Worm (Caenorhabditis elegans): ENCODE measurements around the gene ptr-18.

ptr-18 gene

ce11 chrII:12978658-12979057, 13.3 kb downstream of the ptr-18 start:
- no peak for TF ChIP-seq aptf-2 (GFP tag; conservative IDR thresholded peaks at IDR 0.05)
- no peak for TF ChIP-seq B0019.2 (GFP tag; conservative IDR thresholded peaks at IDR 0.05)
- no peak for TF ChIP-seq let-526 (GFP tag; IDR thresholded peaks at IDR 0.05)
- TF ChIP-seq dpl-1 (GFP tag; optimal IDR thresholded peaks at IDR 0.05), result no peak
- no peak for TF ChIP-seq Y79H2A.3 (GFP tag; conservative IDR thresholded peaks at IDR 0.05)
- no peak for TF ChIP-seq nhr-27 (tag; optimal IDR thresholded peaks at IDR 0.05)
- no peak for TF ChIP-seq ztf-25 (GFP tag; IDR thresholded peaks at IDR 0.05)
- TF ChIP-seq mxl-1 (tag; optimal IDR thresholded peaks at IDR 0.05), result no peak

- TF ChIP-seq ets-4 (GFP tag; optimal IDR thresholded peaks at IDR 0.05) (peak; percentile 61), dox-1 (GFP tag; IDR thresholded peaks at IDR 0.05) (peak; percentile 51), madf-10 (tag; optimal IDR thresholded peaks at IDR 0.05) (no peak), unc-62 (GFP tag; optimal IDR thresholded peaks at IDR 0.05) (peak; percentile 38), nhr-80 (tag; optimal IDR thresholded peaks at IDR 0.05) (peak; percentile 82)
These were observed 14.9 kb downstream of the ptr-18 start, which contains the start of gene cyd-1 for ce11 chrII:12980212-12980611. Gene cyd-1, plus strand, starts transcription at chrII:12980591.

- TF ChIP-seq ceh-40 (GFP tag; IDR thresholded peaks at IDR 0.05) (no peak), hlh-26 (GFP tag; conservative IDR thresholded peaks at IDR 0.05) (no peak), sdz-38 (tag; optimal IDR thresholded peaks at IDR 0.05) (no peak), athp-1 (tag; optimal IDR thresholded peaks at IDR 0.05) (no peak), ztf-25 (GFP tag; IDR thresholded peaks at IDR 0.05) (no peak), somi-1 (GFP tag; optimal IDR thresholded peaks at IDR 0.05) (no peak), nfya-1 (tag; optimal IDR thresholded peaks at IDR 0.05; ENCODE audit: borderline replicate concordance, insufficient read depth) (no peak), unc-130 (GFP tag; optimal IDR thresholded peaks at IDR 0.05) (no peak), Y53F4B.3 (GFP tag; IDR thresholded peaks at IDR 0.05) (no peak), unc-62 (GFP tag; optimal IDR thresholded peaks at IDR 0.05) (peak; percentile 80), nhr-80 (tag; optimal IDR thresholded peaks at IDR 0.05) (peak; percentile 26)
These were observed 16.7 kb downstream of the ptr-18 start for ce11 chrII:12981980-12982575.

- TF ChIP-seq zfh-2 (GFP tag; conservative IDR thresholded peaks at IDR 0.05) (no peak), sea-2 (GFP tag; IDR thresholded peaks at IDR 0.05) (no peak), egrh-3 (GFP tag; IDR thresholded peaks at IDR 0.05) (no peak), hlh-12 (tag; optimal IDR thresholded peaks at IDR 0.05) (no peak), repo-1 (tag; optimal IDR thresholded peaks at IDR 0.05) (no peak), F49E8.2 (tag; optimal IDR thresholded peaks at IDR 0.05; ENCODE audit: insufficient read depth) (no peak), lin-35 (GFP tag; optimal IDR thresholded peaks at IDR 0.05) (no peak), rpc-1 (optimal IDR thresholded peaks at IDR 0.05) (no peak), rpc-1 (tag; optimal IDR thresholded peaks at IDR 0.05) (no peak), nhr-120 (GFP tag; IDR thresholded peaks at IDR 0.05) (no peak), aptf-3 (GFP tag; IDR thresholded peaks at IDR 0.05) (no peak), chd-7 (tag; optimal IDR thresholded peaks at IDR 0.05) (no peak), ztf-22 (GFP tag; optimal IDR thresholded peaks at IDR 0.05) (no peak), aptf-2 (GFP tag; conservative IDR thresholded peaks at IDR 0.05) (no peak), snpc-3.4 (tag; optimal IDR thresholded peaks at IDR 0.05) (no peak), attf-5 (GFP tag; optimal IDR thresholded peaks at IDR 0.05) (no peak), F57C9.4 (tag; optimal IDR thresholded peaks at IDR 0.05) (no peak)
These were observed 17.5 kb downstream of the ptr-18 start for ce11 chrII:12982830-12983229.
